Fruit fly (Drosophila melanogaster) whole organism, prepupa: ENCODE data around the gene Nfs1.

Experiments
- CG10669 ChIP-seq: fragments of 200-800 bp; sonication (Bioruptor generic); optimal IDR thresholded peaks from 3 replicates; lab custom pipeline; 2018; ENCODE audit warnings: missing biosample characterization, mild to moderate bottlenecking, missing genetic modification characterization, moderate library complexity
- CG11294 ChIP-seq: fragments of 200-800 bp; sonication (Bioruptor generic); IDR thresholded peaks from 2 replicates; pipeline ENCODE4 v1.3.6; 2022; ENCODE audit warnings: missing biosample characterization, missing genetic modification characterization
- CG11762 ChIP-seq: fragments of 200-800 bp; sonication (Bioruptor generic); optimal IDR thresholded peaks from 3 replicates; lab custom pipeline; 2016; ENCODE audit warnings: missing biosample characterization, missing genetic modification characterization; ENCODE audit not compliant: insufficient read depth
- CG11902 ChIP-seq: fragments of 200-800 bp; sonication (Bioruptor generic); optimal IDR thresholded peaks from 3 replicates; lab custom pipeline; 2016; ENCODE audit warnings: missing biosample characterization, missing genetic modification characterization
- CG1621 ChIP-seq: fragments of 200-800 bp; sonication (Bioruptor generic); optimal IDR thresholded peaks from 3 replicates; lab custom pipeline; 2018; ENCODE audit warnings: missing biosample characterization, mild to moderate bottlenecking, missing genetic modification characterization
- CG16779 ChIP-seq: fragments of 200-800 bp; sonication (Bioruptor generic); optimal IDR thresholded peaks from 3 replicates; lab custom pipeline; 2017; ENCODE audit warnings: missing biosample characterization, mild to moderate bottlenecking, missing genetic modification characterization
- CG3032 ChIP-seq: fragments of 200-800 bp; optimal IDR thresholded peaks from 2 replicates; lab custom pipeline; 2019; ENCODE audit warnings: missing biosample characterization, mild to moderate bottlenecking, missing genetic modification characterization, moderate library complexity
- CG32006 ChIP-seq: fragments of 200-800 bp; sonication (Bioruptor generic); optimal IDR thresholded peaks from 3 replicates; lab custom pipeline; 2017; ENCODE audit warnings: missing biosample characterization, mild to moderate bottlenecking, missing genetic modification characterization
- CG34406 ChIP-seq: fragments of 200-800 bp; sonication (Bioruptor generic); optimal IDR thresholded peaks from 3 replicates; lab custom pipeline; 2016; ENCODE audit warnings: missing biosample characterization, missing genetic modification characterization
- CG3919 ChIP-seq: fragments of 200-800 bp; sonication (Bioruptor generic); optimal IDR thresholded peaks from 3 replicates; lab custom pipeline; 2016; ENCODE audit warnings: missing biosample characterization, missing genetic modification characterization
- CG4318 ChIP-seq: fragments of 200-800 bp; sonication (Bioruptor generic); optimal IDR thresholded peaks from 3 replicates; lab custom pipeline; 2017; ENCODE audit warnings: missing biosample characterization, mild to moderate bottlenecking, missing genetic modification characterization
- CG6163 ChIP-seq: fragments of 200-800 bp; sonication (Bioruptor generic); IDR thresholded peaks from 3 replicates; pipeline ENCODE4 v1.3.6; 2022; ENCODE audit warnings: missing biosample characterization, missing genetic modification characterization
- CG6276 ChIP-seq: fragments of 200-800 bp; sonication (Bioruptor generic); optimal IDR thresholded peaks from 2 replicates; lab custom pipeline; 2017; ENCODE audit warnings: missing biosample characterization, mild to moderate bottlenecking, missing genetic modification characterization
- CG6808 ChIP-seq: fragments of 200-800 bp; sonication (Bioruptor generic); optimal IDR thresholded peaks from 3 replicates; lab custom pipeline; 2017; ENCODE audit warnings: missing biosample characterization, missing genetic modification characterization, mild to moderate bottlenecking, moderate library complexity, missing genetic modification reagents
- CG6854 ChIP-seq: fragments of 200-800 bp; sonication (Bioruptor generic); optimal IDR thresholded peaks from 2 replicates; lab custom pipeline; 2017; ENCODE audit warnings: missing biosample characterization, mild to moderate bottlenecking, missing genetic modification characterization
- CG7368 ChIP-seq: fragments of 200-800 bp; sonication (Bioruptor generic); optimal IDR thresholded peaks from 3 replicates; lab custom pipeline; 2016; ENCODE audit warnings: missing biosample characterization, missing genetic modification characterization
- CG8119 ChIP-seq: fragments of 200-800 bp; sonication (Bioruptor generic); IDR thresholded peaks from 3 replicates; pipeline ENCODE4 v1.3.6; 2022; ENCODE audit warnings: missing biosample characterization, missing genetic modification characterization
- CG8319 ChIP-seq: fragments of 200-800 bp; sonication (Bioruptor generic); optimal IDR thresholded peaks from 3 replicates; lab custom pipeline; 2016; ENCODE audit warnings: missing biosample characterization, missing genetic modification characterization
- CG8632 ChIP-seq: fragments of 200-800 bp; sonication (Bioruptor generic); optimal IDR thresholded peaks from 3 replicates; lab custom pipeline; 2016; ENCODE audit warnings: missing biosample characterization, missing genetic modification characterization
- CG9139 ChIP-seq: fragments of 200-800 bp; sonication (Bioruptor generic); optimal IDR thresholded peaks from 3 replicates; lab custom pipeline; 2017; ENCODE audit warnings: missing biosample characterization, mild to moderate bottlenecking, missing genetic modification characterization
- Eip75B ChIP-seq: fragments of 200-800 bp; sonication (Bioruptor generic); optimal IDR thresholded peaks from 3 replicates; lab custom pipeline; 2016; ENCODE audit warnings: missing biosample characterization, missing genetic modification characterization
- Eip78C ChIP-seq: fragments of 200-800 bp; sonication (Bioruptor generic); peaks from one replicate; lab custom pipeline; 2016; ENCODE audit warnings: missing biosample characterization, missing genetic modification characterization
- Ets21C ChIP-seq: fragments of 200-800 bp; sonication (Bioruptor generic); optimal IDR thresholded peaks from 3 replicates; lab custom pipeline; 2016; ENCODE audit warnings: missing biosample characterization, missing genetic modification characterization
- Hr38 ChIP-seq: sonication (Bioruptor generic); optimal IDR thresholded peaks from 2 replicates; lab custom pipeline; 2016; ENCODE audit warnings: missing biosample characterization, missing genetic modification characterization
- Hr39 ChIP-seq: fragments of 200-800 bp; sonication (Bioruptor generic); optimal IDR thresholded peaks from 2 replicates; lab custom pipeline; 2016; ENCODE audit warnings: missing biosample characterization, missing genetic modification characterization
- Lpt ChIP-seq: fragments of 200-800 bp; sonication (Bioruptor generic); optimal IDR thresholded peaks from 3 replicates; lab custom pipeline; 2016; ENCODE audit warnings: missing biosample characterization, missing genetic modification characterization
- Sox102F ChIP-seq: fragments of 200-800 bp; sonication (Bioruptor generic); optimal IDR thresholded peaks from 2 replicates; lab custom pipeline; 2016; ENCODE audit warnings: missing biosample characterization, mild to moderate bottlenecking, missing genetic modification characterization
- Sox14 ChIP-seq: fragments of 200-800 bp; sonication (Bioruptor generic); optimal IDR thresholded peaks from 3 replicates; lab custom pipeline; 2016; ENCODE audit warnings: missing biosample characterization, missing genetic modification characterization
- Sox15 ChIP-seq: fragments of 200-800 bp; sonication (Bioruptor generic); optimal IDR thresholded peaks from 3 replicates; lab custom pipeline; 2016; ENCODE audit warnings: missing biosample characterization, missing genetic modification characterization
- achi ChIP-seq: fragments of 200-800 bp; sonication (Bioruptor generic); optimal IDR thresholded peaks from 3 replicates; lab custom pipeline; 2016; ENCODE audit warnings: missing biosample characterization, missing genetic modification characterization
- acj6 ChIP-seq: fragments of 200-800 bp; sonication (Bioruptor generic); optimal IDR thresholded peaks from 3 replicates; lab custom pipeline; 2016; ENCODE audit warnings: missing biosample characterization, missing genetic modification characterization
- cyc ChIP-seq: fragments of 200-800 bp; sonication (Bioruptor generic); optimal IDR thresholded peaks from 3 replicates; lab custom pipeline; 2016; ENCODE audit warnings: missing biosample characterization, missing genetic modification characterization
- dac ChIP-seq: fragments of 200-800 bp; sonication (Bioruptor generic); optimal IDR thresholded peaks from 2 replicates; lab custom pipeline; 2017; ENCODE audit warnings: missing biosample characterization, mild to moderate bottlenecking, missing genetic modification characterization
- dsx ChIP-seq: fragments of 200-800 bp; optimal IDR thresholded peaks from 3 replicates; lab custom pipeline; 2019; ENCODE audit warnings: missing biosample characterization, mild to moderate bottlenecking, missing genetic modification characterization, moderate library complexity; ENCODE audit not compliant: poor library complexity, severe bottlenecking
- eg ChIP-seq: fragments of 200-800 bp; sonication (Bioruptor generic); IDR thresholded peaks from 3 replicates; pipeline ENCODE4 v1.3.6; 2022; ENCODE audit warnings: missing biosample characterization, missing genetic modification characterization
- fd59A ChIP-seq: fragments of 200-800 bp; sonication (Bioruptor generic); optimal IDR thresholded peaks from 2 replicates; lab custom pipeline; 2017; ENCODE audit warnings: missing biosample characterization, mild to moderate bottlenecking, missing genetic modification characterization, missing genetic modification reagents
- fd85E ChIP-seq: fragments of 200-800 bp; sonication (Bioruptor generic); optimal IDR thresholded peaks from 3 replicates; lab custom pipeline; 2016; ENCODE audit warnings: missing biosample characterization, missing genetic modification characterization
- fkh ChIP-seq: fragments of 200-800 bp; sonication (Bioruptor generic); optimal IDR thresholded peaks from 3 replicates; lab custom pipeline; 2017; ENCODE audit warnings: missing biosample characterization, mild to moderate bottlenecking, missing genetic modification characterization, moderate library complexity
- net ChIP-seq: fragments of 200-800 bp; sonication (Bioruptor generic); optimal IDR thresholded peaks from 3 replicates; lab custom pipeline; 2016; ENCODE audit warnings: missing biosample characterization, missing genetic modification characterization
- salr ChIP-seq, 2 experiments: fragments of 200-800 bp; sonication (Bioruptor generic); optimal IDR thresholded peaks; 3 replicates each; lab custom pipeline; 2016 to 2018; ENCODE audit warnings: missing biosample characterization in 2 of 2, missing genetic modification characterization in 2 of 2, mild to moderate bottlenecking in 1 of 2
- spab ChIP-seq: fragments of 200-800 bp; sonication (Bioruptor generic); optimal IDR thresholded peaks from 2 replicates; lab custom pipeline; 2017; ENCODE audit warnings: missing biosample characterization, mild to moderate bottlenecking, missing genetic modification characterization, missing genetic modification reagents
- ss ChIP-seq, 2 experiments: fragments of 200-800 bp; sonication (Bioruptor generic); optimal IDR thresholded peaks; 2 replicates in 1 of 2; 3 replicates in 1 of 2; lab custom pipeline; 2017 to 2018; ENCODE audit warnings: mild to moderate bottlenecking in 2 of 2, missing biosample characterization in 2 of 2, missing genetic modification characterization in 2 of 2, moderate library complexity in 1 of 2
- svp ChIP-seq: fragments of 200-800 bp; sonication (Bioruptor generic); peaks from one replicate; lab custom pipeline; 2016; ENCODE audit warnings: missing biosample characterization, missing genetic modification characterization
- vri ChIP-seq: fragments of 200-800 bp; sonication (Bioruptor generic); optimal IDR thresholded peaks from 3 replicates; lab custom pipeline; 2016; ENCODE audit warnings: missing biosample characterization, mild to moderate bottlenecking, missing genetic modification characterization

The Nfs1 gene

DNA sequence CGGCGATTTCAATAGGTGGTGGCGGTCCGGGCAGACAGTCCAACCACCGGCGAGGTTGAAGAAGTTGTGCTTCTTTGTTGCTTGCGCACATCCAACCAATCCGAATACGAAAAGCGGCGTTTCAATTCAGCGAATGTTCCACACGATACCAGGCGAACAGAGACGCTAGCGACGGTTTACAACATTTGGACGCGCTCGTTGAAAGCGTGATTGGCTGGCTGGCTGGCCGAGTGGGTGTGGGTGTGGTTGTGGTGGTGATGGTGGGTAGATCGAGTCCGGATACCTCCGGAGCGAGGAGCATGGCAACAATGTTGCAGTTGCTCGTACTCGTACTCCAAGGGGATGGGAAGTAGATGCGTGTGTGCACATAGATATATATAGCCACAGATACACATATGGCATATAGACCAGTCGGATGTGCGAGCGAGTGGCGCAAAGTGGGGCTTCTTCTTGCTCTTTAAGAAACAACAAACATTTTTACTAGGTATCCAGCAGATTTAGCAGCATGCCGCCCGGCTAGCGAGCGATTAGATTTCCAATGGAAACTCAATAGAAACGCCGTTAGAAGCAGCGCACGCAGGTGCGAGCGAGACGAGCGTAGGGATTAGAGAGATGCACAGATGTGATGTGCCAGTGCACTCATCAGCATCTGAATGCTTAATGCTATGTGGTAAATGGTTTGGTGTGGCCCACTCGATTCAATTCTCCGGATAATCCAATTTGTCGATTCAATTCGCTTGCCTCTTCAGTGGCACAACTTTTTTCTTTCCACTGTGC is 10.8 kb downstream of the Nfs1 start:
- TF ChIP-seq CG6276 (GFP tag; lab: Kevin White, UChicago) (peak; percentile 17), ss (GFP tag; optimal IDR thresholded peaks at IDR 0.05; lab: Kevin White, UChicago) (peak; percentile 21 to 56), svp (GFP tag; lab: Kevin White, UChicago) (peak; percentile 91), CG34406 (no peak), CG1621 (peak; percentile 88), CG3032 (tag; lab: Kevin White, UChicago) (no peak), salr (GFP tag; optimal IDR thresholded peaks at IDR 0.05; lab: Kevin White, UChicago) (no peak), dsx (GFP tag; lab: Kevin White, UChicago) (peak; percentile 100), Eip75B (peak; percentile 9), Sox15 (GFP tag; lab: Kevin White, UChicago) (no peak), CG6854 (GFP tag; lab: Kevin White, UChicago) (peak; percentile 67), CG7368 (GFP tag; lab: Kevin White, UChicago) (no peak), fkh (GFP tag; lab: Kevin White, UChicago) (peak; percentile 58), Ets21C (GFP tag; lab: Kevin White, UChicago) (no peak), vri (GFP tag; lab: Kevin White, UChicago) (no peak), Sox14 (GFP tag; lab: Kevin White, UChicago) (peak; percentile 56), Eip78C (GFP tag; lab: Kevin White, UChicago) (peak; percentile 68), CG11762 (no peak), fd85E (GFP tag; lab: Kevin White, UChicago) (no peak), spab (GFP tag; lab: Kevin White, UChicago) (no peak), CG16779 (tag; lab: Kevin White, UChicago) (peak; percentile 16), CG9139 (GFP tag; lab: Kevin White, UChicago) (peak; percentile 31), CG3919 (GFP tag; lab: Kevin White, UChicago) (peak; percentile 33), Lpt (peak; percentile 69)

DNA sequence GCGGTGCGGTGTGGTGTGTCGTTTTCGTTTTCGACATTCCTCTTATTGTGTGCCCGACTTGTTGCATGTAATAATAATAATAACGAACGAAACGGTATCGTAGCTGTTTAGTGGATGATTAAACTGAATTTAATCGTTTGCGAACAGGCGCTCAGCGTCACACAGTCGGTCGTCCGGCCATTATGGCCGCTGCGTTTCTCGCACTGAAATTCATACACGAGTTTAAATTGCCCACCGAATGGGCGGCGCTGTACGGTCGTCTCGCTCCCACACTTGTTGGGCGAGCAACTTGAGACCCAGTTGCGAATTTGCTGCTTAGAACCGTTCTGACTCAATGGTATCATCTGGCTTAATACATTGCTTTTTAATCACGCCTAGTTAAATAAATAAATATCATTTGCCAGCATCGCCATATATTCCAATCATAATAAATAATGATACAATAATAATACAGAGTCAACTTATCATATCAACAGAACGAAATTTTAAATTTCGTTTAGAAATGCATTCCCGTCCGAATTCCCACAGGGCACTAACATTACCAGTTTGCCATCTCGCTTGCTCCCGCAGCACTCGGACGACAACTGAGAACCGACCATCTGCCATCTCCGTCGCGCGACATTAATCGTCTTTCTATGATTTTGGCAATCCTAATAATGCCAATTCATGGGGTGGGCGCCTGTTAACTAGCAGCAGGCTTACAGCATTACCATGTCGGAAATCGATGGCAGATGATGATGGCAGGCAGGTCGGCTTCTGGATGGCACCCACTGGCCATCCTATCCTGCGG is 11.6 kb downstream of the Nfs1 start:
- peak; percentile 90 for TF ChIP-seq Sox14 (GFP tag; lab: Kevin White, UChicago)
- TF ChIP-seq CG8319 (GFP tag; lab: Kevin White, UChicago), result peak; percentile 88
- TF ChIP-seq Sox15 (GFP tag; lab: Kevin White, UChicago), result peak; percentile 86
- TF ChIP-seq cyc (GFP tag; lab: Kevin White, UChicago), result peak; percentile 84
- peak; percentile 93 for TF ChIP-seq CG32006 (GFP tag; lab: Kevin White, UChicago)
- TF ChIP-seq CG11902, result peak; percentile 87
- TF ChIP-seq Sox102F, result peak; percentile 86
- peak; percentile 71 for TF ChIP-seq Ets21C (GFP tag; lab: Kevin White, UChicago)
- TF ChIP-seq CG9139 (GFP tag; lab: Kevin White, UChicago), result peak; percentile 79
- peak; percentile 78 for TF ChIP-seq dac (GFP tag; lab: Kevin White, UChicago)
- TF ChIP-seq fd59A (GFP tag; lab: Kevin White, UChicago), result peak; percentile 88
- peak; percentile 87 for TF ChIP-seq CG11762
- peak; percentile 86 for TF ChIP-seq CG6854 (GFP tag; lab: Kevin White, UChicago)
- peak; percentile 48 for TF ChIP-seq Hr38 (GFP tag; lab: Kevin White, UChicago)
- peak; percentile 92 for TF ChIP-seq CG8632 (GFP tag; lab: Kevin White, UChicago)
- no peak for TF ChIP-seq vri (GFP tag; lab: Kevin White, UChicago)
- TF ChIP-seq acj6, result peak; percentile 90
- TF ChIP-seq CG6808 (GFP tag; lab: Kevin White, UChicago), result peak; percentile 96
- TF ChIP-seq CG8119 (GFP tag; lab: Robert Waterston, UW), result no peak
- TF ChIP-seq Eip75B, result peak; percentile 84
- TF ChIP-seq Eip78C (GFP tag; lab: Kevin White, UChicago), result peak; percentile 97
- TF ChIP-seq CG6163, result no peak
- no peak for TF ChIP-seq eg (GFP tag; lab: Robert Waterston, UW)
- TF ChIP-seq dsx (GFP tag; lab: Kevin White, UChicago), result no peak
- TF ChIP-seq Hr39 (GFP tag; lab: Kevin White, UChicago), result peak; percentile 80
- peak; percentile 93 for TF ChIP-seq svp (GFP tag; lab: Kevin White, UChicago)
- peak; percentile 6 for TF ChIP-seq fkh (GFP tag; lab: Kevin White, UChicago)
- peak; percentile 93 for TF ChIP-seq CG10669 (GFP tag; lab: Kevin White, UChicago)
- peak; percentile 87 for TF ChIP-seq CG4318 (GFP tag; lab: Kevin White, UChicago)
- peak; percentile 83 for TF ChIP-seq net
- no peak for TF ChIP-seq CG11294 (GFP tag; lab: Robert Waterston, UW)
- TF ChIP-seq fd85E (GFP tag; lab: Kevin White, UChicago), result peak; percentile 42
- peak; percentile 91 for TF ChIP-seq achi (GFP tag; lab: Kevin White, UChicago)
